Worm (Caenorhabditis elegans) whole organism, L3 larva: ENCODE results near the gene col-33.

Source experiments
- R02D3.7 ChIP-seq: fragments of 150-350 bp; optimal IDR thresholded peaks from 2 replicates; lab custom pipeline; 2014; ENCODE audit warnings: missing biosample characterization, missing genetic modification characterization
- ZK546.5 ChIP-seq: sonication (generic microtip); optimal IDR thresholded peaks from 2 replicates; lab custom pipeline; 2017; ENCODE audit warnings: missing biosample characterization, missing genetic modification characterization
- ama-1 ChIP-seq: fragments of 150-350 bp; optimal IDR thresholded peaks from 2 replicates; lab custom pipeline; 2018
- daf-12 ChIP-seq: fragments of 150-350 bp; optimal IDR thresholded peaks from 2 replicates; lab custom pipeline; 2014; ENCODE audit warnings: missing biosample characterization, missing genetic modification reagents, missing genetic modification characterization
- mdl-1 ChIP-seq: fragments of 150-350 bp; optimal IDR thresholded peaks from 2 replicates; lab custom pipeline; 2014; ENCODE audit warnings: missing biosample characterization, missing genetic modification characterization
- nhr-12 ChIP-seq: fragments of 150-350 bp; optimal IDR thresholded peaks from 2 replicates; lab custom pipeline; 2014; ENCODE audit warnings: missing biosample characterization, missing genetic modification characterization
- nhr-23 ChIP-seq: fragments of 150-350 bp; optimal IDR thresholded peaks from 2 replicates; lab custom pipeline; 2014; ENCODE audit warnings: missing biosample characterization, missing genetic modification reagents, missing genetic modification characterization
- skn-1 ChIP-seq: fragments of 150-350 bp; optimal IDR thresholded peaks from 2 replicates; lab custom pipeline; 2014; ENCODE audit warnings: missing biosample characterization, missing genetic modification characterization
- snpc-4 ChIP-seq: fragments of 150-350 bp; optimal IDR thresholded peaks from 2 replicates; lab custom pipeline; 2014; ENCODE audit warnings: missing biosample characterization, missing genetic modification characterization
- tbx-2 ChIP-seq: sonication (generic microtip); optimal IDR thresholded peaks from 2 replicates; lab custom pipeline; 2016; ENCODE audit warnings: mild to moderate bottlenecking, missing genetic modification characterization, missing compliant biosample characterization
- ztf-4 ChIP-seq: fragments of 150-350 bp; optimal IDR thresholded peaks from 2 replicates; lab custom pipeline; 2014; ENCODE audit warnings: missing biosample characterization, missing genetic modification characterization

DNA sequence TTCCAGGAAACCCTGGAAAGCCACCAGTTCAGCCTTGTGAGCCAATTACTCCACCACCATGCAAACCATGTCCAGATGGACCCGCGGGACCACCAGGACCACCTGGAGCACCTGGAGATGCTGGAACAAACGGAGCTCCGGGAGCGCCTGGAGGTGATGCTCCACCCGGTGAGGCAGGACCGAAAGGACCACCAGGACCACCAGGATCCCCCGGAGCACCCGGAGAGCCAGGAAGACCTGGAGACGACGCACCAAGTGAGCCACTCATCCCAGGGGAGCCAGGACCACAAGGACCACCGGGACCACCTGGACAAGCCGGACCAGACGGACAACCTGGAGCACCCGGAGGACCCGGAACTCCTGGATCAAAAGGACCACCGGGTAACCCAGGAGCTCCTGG lies 1.6 kb downstream of the col-33 start:
- TF ChIP-seq mdl-1 (tag; lab: Kevin White, UChicago), result no peak
- no peak for TF ChIP-seq ztf-4 (tag; lab: Kevin White, UChicago)
- no peak for TF ChIP-seq nhr-12
- no peak for TF ChIP-seq snpc-4 (tag; lab: Kevin White, UChicago)
- TF ChIP-seq tbx-2, result no peak
- TF ChIP-seq nhr-23, result no peak
- no peak for TF ChIP-seq R02D3.7 (tag; lab: Kevin White, UChicago)
- no peak for TF ChIP-seq skn-1 (tag; lab: Kevin White, UChicago)
- TF ChIP-seq daf-12 (tag; lab: Kevin White, UChicago), result no peak
- TF ChIP-seq ama-1, result no peak
- TF ChIP-seq ZK546.5, result no peak
